Worm (Caenorhabditis elegans) whole organism, late embryonic: Measurements from ENCODE around the gene hsp-4.

Experiments used
- C08G9.2 ChIP-seq: sonication (generic microtip); optimal IDR thresholded peaks from 2 replicates; lab custom pipeline; 2016; ENCODE audit warnings: mild to moderate bottlenecking, missing genetic modification characterization, moderate library complexity, missing compliant biosample characterization
- C38D4.7 ChIP-seq: fragments of 200-800 bp; sonication (Bioruptor generic); optimal IDR thresholded peaks from 2 replicates; lab custom pipeline; 2018; ENCODE audit warnings: mild to moderate bottlenecking, missing genetic modification characterization, moderate library complexity, missing compliant biosample characterization
- F13H6.1 ChIP-seq: sonication (generic microtip); optimal IDR thresholded peaks from 2 replicates; lab custom pipeline; 2016; ENCODE audit warnings: missing genetic modification characterization, missing compliant biosample characterization
- K02D7.2 ChIP-seq: sonication (generic microtip); optimal IDR thresholded peaks from 2 replicates; lab custom pipeline; 2017; ENCODE audit warnings: mild to moderate bottlenecking, missing genetic modification characterization, missing compliant biosample characterization
- K09A11.1 ChIP-seq: sonication (generic microtip); optimal IDR thresholded peaks from 2 replicates; lab custom pipeline; 2017; ENCODE audit warnings: antibody characterized with exemption, mild to moderate bottlenecking, missing genetic modification characterization, missing compliant biosample characterization; ENCODE audit not compliant: insufficient read depth
- ama-1 ChIP-seq: fragments of 150-350 bp; optimal IDR thresholded peaks from 2 replicates; lab custom pipeline; 2014
- ceh-14 ChIP-seq: sonication (generic microtip); optimal IDR thresholded peaks from 2 replicates; lab custom pipeline; 2016; ENCODE audit warnings: missing genotype, missing genetic modification characterization, missing compliant biosample characterization
- ceh-2 ChIP-seq: sonication (generic microtip); optimal IDR thresholded peaks from 2 replicates; lab custom pipeline; 2016; ENCODE audit warnings: missing genotype, missing genetic modification characterization, missing compliant biosample characterization
- ceh-22 ChIP-seq: sonication (generic microtip); optimal IDR thresholded peaks from 2 replicates; lab custom pipeline; 2017; ENCODE audit warnings: missing biosample characterization, missing genetic modification characterization
- ceh-24 ChIP-seq: sonication (generic microtip); optimal IDR thresholded peaks from 2 replicates; lab custom pipeline; 2016; ENCODE audit warnings: mild to moderate bottlenecking, missing genetic modification characterization, missing compliant biosample characterization
- ceh-31 ChIP-seq: sonication (generic microtip); optimal IDR thresholded peaks from 2 replicates; lab custom pipeline; 2016; ENCODE audit warnings: missing genetic modification characterization, missing compliant biosample characterization
- ceh-34 ChIP-seq: sonication (generic microtip); optimal IDR thresholded peaks from 2 replicates; lab custom pipeline; 2016; ENCODE audit warnings: mild to moderate bottlenecking, missing genetic modification characterization, missing compliant biosample characterization
- ceh-45 ChIP-seq: fragments of 200-800 bp; sonication (Bioruptor generic); IDR thresholded peaks from 2 replicates; pipeline ENCODE4 v1.3.6; 2022; ENCODE audit warnings: missing genetic modification reagents, missing genetic modification characterization, missing compliant biosample characterization
- ceh-48 ChIP-seq: sonication (generic microtip); optimal IDR thresholded peaks from 2 replicates; lab custom pipeline; 2016; ENCODE audit warnings: missing genetic modification characterization, inconsistent platforms, missing compliant biosample characterization
- dmd-4 ChIP-seq: sonication (generic microtip); optimal IDR thresholded peaks from 2 replicates; lab custom pipeline; 2016; ENCODE audit warnings: borderline replicate concordance, missing genetic modification characterization, missing compliant biosample characterization
- elt-2 ChIP-seq: sonication (generic microtip); optimal IDR thresholded peaks from 2 replicates; lab custom pipeline; 2016; ENCODE audit warnings: missing genetic modification reagents, missing genetic modification characterization, missing compliant biosample characterization
- elt-4 ChIP-seq: sonication (generic microtip); optimal IDR thresholded peaks from 2 replicates; lab custom pipeline; 2016; ENCODE audit warnings: missing genetic modification characterization, missing compliant biosample characterization
- fkh-10 ChIP-seq: fragments of 150-350 bp; optimal IDR thresholded peaks from 2 replicates; lab custom pipeline; 2014; ENCODE audit warnings: missing biosample characterization, missing genetic modification reagents, missing genetic modification characterization
- fkh-6 ChIP-seq: sonication (generic microtip); optimal IDR thresholded peaks from 2 replicates; lab custom pipeline; 2016; ENCODE audit warnings: missing genetic modification characterization, missing compliant biosample characterization
- hlh-13 ChIP-seq: fragments of 200-800 bp; sonication (Bioruptor generic); optimal IDR thresholded peaks from 2 replicates; lab custom pipeline; 2018; ENCODE audit warnings: mild to moderate bottlenecking, missing genetic modification characterization, missing compliant biosample characterization
- hlh-6 ChIP-seq: sonication (generic microtip); optimal IDR thresholded peaks from 2 replicates; lab custom pipeline; 2016; ENCODE audit warnings: missing genotype, missing genetic modification characterization, missing compliant biosample characterization
- hlh-8 ChIP-seq: sonication (generic microtip); optimal IDR thresholded peaks from 2 replicates; lab custom pipeline; 2016; ENCODE audit warnings: missing genotype, missing genetic modification characterization, missing compliant biosample characterization
- madf-2 ChIP-seq: sonication (generic microtip); optimal IDR thresholded peaks from 2 replicates; lab custom pipeline; 2017; ENCODE audit warnings: missing genetic modification characterization, missing compliant biosample characterization
- mec-3 ChIP-seq: sonication (generic microtip); optimal IDR thresholded peaks from 2 replicates; lab custom pipeline; 2016; ENCODE audit warnings: borderline replicate concordance, missing genetic modification characterization, missing compliant biosample characterization
- nfya-1 ChIP-seq: sonication (generic microtip); optimal IDR thresholded peaks from 2 replicates; lab custom pipeline; 2017; ENCODE audit warnings: missing genetic modification characterization, mild to moderate bottlenecking, missing compliant biosample characterization, antibody characterized with exemption, moderate library complexity
- npax-4 ChIP-seq: sonication (generic microtip); optimal IDR thresholded peaks from 2 replicates; lab custom pipeline; 2016; ENCODE audit warnings: missing genetic modification characterization, missing compliant biosample characterization
- odd-2 ChIP-seq: sonication (generic microtip); optimal IDR thresholded peaks from 2 replicates; lab custom pipeline; 2017; ENCODE audit warnings: antibody characterized with exemption, mild to moderate bottlenecking, missing genetic modification characterization, missing compliant biosample characterization
- pax-1 ChIP-seq: fragments of 150-350 bp; optimal IDR thresholded peaks from 2 replicates; lab custom pipeline; 2014; ENCODE audit warnings: missing biosample characterization, missing genetic modification characterization
- pha-4 ChIP-seq: fragments of 150-350 bp; optimal IDR thresholded peaks from 2 replicates; lab custom pipeline; 2018; ENCODE audit warnings: missing biosample characterization, missing genetic modification reagents, missing genetic modification characterization
- pqm-1 ChIP-seq: sonication (generic microtip); optimal IDR thresholded peaks from 2 replicates; lab custom pipeline; 2016; ENCODE audit warnings: missing genetic modification characterization, missing compliant biosample characterization
- ref-2 ChIP-seq: sonication (generic microtip); optimal IDR thresholded peaks from 2 replicates; lab custom pipeline; 2016; ENCODE audit warnings: missing genetic modification characterization, missing compliant biosample characterization
- rnt-1 ChIP-seq: sonication (generic microtip); optimal IDR thresholded peaks from 2 replicates; lab custom pipeline; 2016; ENCODE audit warnings: missing genetic modification characterization, missing compliant biosample characterization
- sox-2 ChIP-seq: fragments of 200-800 bp; sonication (Bioruptor generic); IDR thresholded peaks from 2 replicates; pipeline ENCODE4 v1.3.6; 2022; ENCODE audit warnings: missing genetic modification reagents, missing genetic modification characterization, missing compliant biosample characterization
- tbx-7 ChIP-seq: sonication (generic microtip); optimal IDR thresholded peaks from 2 replicates; lab custom pipeline; 2016; ENCODE audit warnings: missing genotype, missing genetic modification characterization, missing compliant biosample characterization
- ttx-3 ChIP-seq: sonication (generic microtip); optimal IDR thresholded peaks from 2 replicates; lab custom pipeline; 2016; ENCODE audit warnings: missing genetic modification reagents, missing genetic modification characterization, missing compliant biosample characterization
- unc-3 ChIP-seq, 2 experiments: fragments of 200-800 bp in 1 of 2; sonication (Bioruptor generic) in 1 of 2; sonication (generic microtip) in 1 of 2; conservative IDR thresholded peaks in 1 of 2; optimal IDR thresholded peaks in 1 of 2; 2 replicates each; pipeline versions ENCODE4 v1.3.6 to Lab custom; 2016 to 2022; ENCODE audit warnings: missing compliant biosample characterization in 2 of 2, missing genetic modification characterization in 2 of 2, missing genetic modification reagents in 1 of 2
- unc-55 ChIP-seq: sonication (generic microtip); optimal IDR thresholded peaks from 2 replicates; lab custom pipeline; 2017; ENCODE audit warnings: missing biosample characterization, missing genetic modification reagents, missing genetic modification characterization
- unc-86 ChIP-seq: sonication (generic microtip); optimal IDR thresholded peaks from 2 replicates; lab custom pipeline; 2016; ENCODE audit warnings: missing genetic modification characterization, missing compliant biosample characterization

The hsp-4 gene

ce11 chrII:7356773-7357172 lies 4.3 kb upstream of the hsp-4 start:
- no peak for TF ChIP-seq npax-4
- TF ChIP-seq dmd-4 (tag; lab: Kevin White, UChicago) = no peak
- no peak for TF ChIP-seq elt-2
- no peak for TF ChIP-seq ceh-24 (tag; lab: Kevin White, UChicago)
- no peak for TF ChIP-seq unc-55 (GFP tag; lab: Kevin White, UChicago)
- TF ChIP-seq rnt-1 = no peak
- TF ChIP-seq pha-4 (tag; lab: Kevin White, UChicago) = no peak
- no peak for TF ChIP-seq ttx-3 (tag; lab: Kevin White, UChicago)
- TF ChIP-seq ref-2 (tag; lab: Kevin White, UChicago) = no peak
- no peak for TF ChIP-seq ceh-34 (tag; lab: Kevin White, UChicago)
- TF ChIP-seq hlh-13 (GFP tag; lab: Kevin White, UChicago) = no peak
- no peak for TF ChIP-seq K09A11.1 (tag; lab: Kevin White, UChicago)
- TF ChIP-seq pqm-1 = no peak

- TF ChIP-seq sox-2 = no peak
- no peak for TF ChIP-seq hlh-13 (GFP tag; lab: Kevin White, UChicago)
- TF ChIP-seq elt-4 (tag; lab: Kevin White, UChicago) = no peak
- no peak for TF ChIP-seq unc-3 (GFP tag; conservative IDR thresholded peaks at IDR 0.05; lab: Robert Waterston, UW)
- TF ChIP-seq unc-3 (tag; optimal IDR thresholded peaks at IDR 0.05; lab: Kevin White, UChicago) = no peak
- no peak for TF ChIP-seq pha-4 (tag; lab: Kevin White, UChicago)
- TF ChIP-seq tbx-7 (tag; lab: Kevin White, UChicago) = no peak
- no peak for TF ChIP-seq hlh-8
Observed at ce11 chrII:7356326-7356725, 3.9 kb upstream of the hsp-4 start, which contains the start of gene haf-2. Gene haf-2 (minus strand): TSS chrII:7356426.

ce11 chrII:7353027-7353426 lies 582 bp upstream of the hsp-4 start:
- no peak for TF ChIP-seq pqm-1
- no peak for TF ChIP-seq ceh-22 (tag; lab: Kevin White, UChicago)
- no peak for TF ChIP-seq pax-1 (tag; lab: Kevin White, UChicago)
- no peak for TF ChIP-seq C08G9.2 (tag; lab: Kevin White, UChicago)
- no peak for TF ChIP-seq C38D4.7
- TF ChIP-seq F13H6.1 (tag; lab: Kevin White, UChicago) = no peak
- no peak for TF ChIP-seq ceh-31 (tag; lab: Kevin White, UChicago)
- TF ChIP-seq ttx-3 (tag; lab: Kevin White, UChicago) = no peak
- TF ChIP-seq dmd-4 (tag; lab: Kevin White, UChicago) = no peak
- no peak for TF ChIP-seq ref-2 (tag; lab: Kevin White, UChicago)
- TF ChIP-seq elt-4 (tag; lab: Kevin White, UChicago) = no peak
- no peak for TF ChIP-seq fkh-10 (GFP tag; lab: Kevin White, UChicago)
- TF ChIP-seq ceh-2 (tag; lab: Kevin White, UChicago) = no peak

ce11 chrII:7348063-7348462 lies 4.4 kb downstream of the hsp-4 start:
- TF ChIP-seq K09A11.1 (tag; lab: Kevin White, UChicago) (no peak), ceh-48 (tag; lab: Kevin White, UChicago) (no peak), C38D4.7 (no peak), unc-86 (no peak), ceh-2 (tag; lab: Kevin White, UChicago) (no peak), ceh-24 (tag; lab: Kevin White, UChicago) (no peak), pqm-1 (no peak), madf-2 (tag; lab: Kevin White, UChicago) (no peak), hlh-6 (no peak), ama-1 (lab: Kevin White, UChicago) (no peak), odd-2 (tag; lab: Kevin White, UChicago) (no peak), ceh-14 (no peak), mec-3 (no peak), nfya-1 (tag; lab: Kevin White, UChicago) (no peak), ref-2 (tag; lab: Kevin White, UChicago) (no peak), ceh-31 (tag; lab: Kevin White, UChicago) (no peak), ceh-45 (GFP tag; lab: Robert Waterston, UW) (no peak), ceh-22 (tag; lab: Kevin White, UChicago) (no peak), fkh-6 (tag; lab: Kevin White, UChicago) (no peak), K02D7.2 (tag; lab: Kevin White, UChicago) (no peak)
